Worm (Caenorhabditis elegans) whole organism, mixed stage, embryonic: ENCODE results near the gene R02F2.4.

Experiments
- ces-1 ChIP-seq: fragments of 150-350 bp; optimal IDR thresholded peaks from 2 replicates; lab custom pipeline; 2014; ENCODE audit warnings: missing biosample characterization, missing genetic modification reagents, missing genetic modification characterization
- elt-3 ChIP-seq: fragments of 150-350 bp; optimal IDR thresholded peaks from 2 replicates; lab custom pipeline; 2014; ENCODE audit warnings: missing biosample characterization, missing genetic modification characterization
- lsy-2 ChIP-seq: fragments of 150-350 bp; optimal IDR thresholded peaks from 2 replicates; lab custom pipeline; 2014; ENCODE audit warnings: missing biosample characterization, missing genetic modification characterization
- nhr-12 ChIP-seq: fragments of 150-350 bp; optimal IDR thresholded peaks from 2 replicates; lab custom pipeline; 2014; ENCODE audit warnings: missing biosample characterization, missing genetic modification characterization
- nhr-237 ChIP-seq: fragments of 150-350 bp; optimal IDR thresholded peaks from 2 replicates; lab custom pipeline; 2014; ENCODE audit warnings: missing biosample characterization, missing genetic modification characterization
- snpc-4 ChIP-seq: fragments of 150-350 bp; optimal IDR thresholded peaks from 2 replicates; lab custom pipeline; 2014; ENCODE audit warnings: missing biosample characterization, missing genetic modification characterization
- unc-39 ChIP-seq: fragments of 150-350 bp; optimal IDR thresholded peaks from 2 replicates; lab custom pipeline; 2014; ENCODE audit warnings: missing biosample characterization, missing genetic modification characterization
- unc-62 ChIP-seq: fragments of 150-350 bp; optimal IDR thresholded peaks from 2 replicates; lab custom pipeline; 2014; ENCODE audit warnings: missing biosample characterization, missing genetic modification reagents, missing genetic modification characterization
- zip-8 ChIP-seq: fragments of 150-350 bp; optimal IDR thresholded peaks from 2 replicates; lab custom pipeline; 2014; ENCODE audit warnings: missing biosample characterization, missing genetic modification characterization

DNA sequence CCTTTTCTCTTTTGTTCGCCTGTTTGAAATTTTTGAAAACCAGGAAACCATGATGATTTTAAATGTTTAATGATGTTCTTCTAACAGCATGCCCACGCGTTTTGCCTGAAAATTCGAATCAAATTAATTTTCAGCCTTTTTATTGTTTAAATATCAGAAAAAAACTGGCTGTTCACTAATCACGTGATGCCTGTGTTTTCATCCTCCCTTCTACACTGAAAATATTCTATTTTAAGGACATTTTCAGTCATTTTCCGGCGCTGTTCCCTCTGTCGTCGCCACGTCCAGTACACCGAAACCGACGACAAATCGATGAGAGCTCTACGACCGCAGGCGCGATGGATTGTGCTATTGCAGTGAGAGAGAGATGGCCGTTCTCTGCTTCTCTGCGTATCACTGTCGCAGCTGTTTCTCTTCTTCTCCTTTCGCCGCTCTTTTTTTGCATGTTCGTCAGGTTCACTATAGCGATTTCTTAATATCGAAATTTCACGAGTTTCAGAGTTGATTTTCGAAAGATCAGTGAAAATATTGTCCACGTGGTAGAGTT is 34.3 kb upstream of the R02F2.4 start, which contains the start of gene F48E8.8:
- no peak for TF ChIP-seq nhr-12 (tag; lab: Kevin White, UChicago)
- no peak for TF ChIP-seq elt-3 (tag; lab: Kevin White, UChicago)
- peak; percentile 30 for TF ChIP-seq ces-1
- TF ChIP-seq snpc-4 (tag; lab: Kevin White, UChicago) = no peak
- TF ChIP-seq zip-8 (tag; lab: Kevin White, UChicago) = no peak
- no peak for TF ChIP-seq unc-39
- peak; percentile 49 for TF ChIP-seq lsy-2 (tag; lab: Kevin White, UChicago)
- no peak for TF ChIP-seq nhr-237 (tag; lab: Kevin White, UChicago)
- no peak for TF ChIP-seq unc-62 (GFP tag; lab: Kevin White, UChicago)
